Fruit fly (Drosophila melanogaster) whole organism, adult: ENCODE results near the gene chico.

Source experiments
- CG5204 ChIP-seq: fragments of 200-800 bp; sonication (Bioruptor generic); optimal IDR thresholded peaks from 2 replicates; lab custom pipeline; 2016; ENCODE audit warnings: missing biosample characterization, missing genetic modification characterization
- CG7045 ChIP-seq: fragments of 200-800 bp; sonication (Bioruptor generic); optimal IDR thresholded peaks from 2 replicates; lab custom pipeline; 2017; ENCODE audit warnings: missing biosample characterization, mild to moderate bottlenecking, missing genetic modification characterization
- Clk ChIP-seq: fragments of 200-800 bp; sonication (Bioruptor generic); optimal IDR thresholded peaks from 2 replicates; lab custom pipeline; 2017; ENCODE audit warnings: missing biosample characterization, missing genetic modification characterization
- Crg-1 ChIP-seq: fragments of 200-800 bp; sonication (Bioruptor generic); optimal IDR thresholded peaks from 2 replicates; lab custom pipeline; 2016; ENCODE audit warnings: missing biosample characterization, missing genetic modification characterization
- Hr96 ChIP-seq: fragments of 200-800 bp; sonication (Bioruptor generic); optimal IDR thresholded peaks from 2 replicates; lab custom pipeline; 2016; ENCODE audit warnings: missing biosample characterization, missing genetic modification characterization

DNA sequence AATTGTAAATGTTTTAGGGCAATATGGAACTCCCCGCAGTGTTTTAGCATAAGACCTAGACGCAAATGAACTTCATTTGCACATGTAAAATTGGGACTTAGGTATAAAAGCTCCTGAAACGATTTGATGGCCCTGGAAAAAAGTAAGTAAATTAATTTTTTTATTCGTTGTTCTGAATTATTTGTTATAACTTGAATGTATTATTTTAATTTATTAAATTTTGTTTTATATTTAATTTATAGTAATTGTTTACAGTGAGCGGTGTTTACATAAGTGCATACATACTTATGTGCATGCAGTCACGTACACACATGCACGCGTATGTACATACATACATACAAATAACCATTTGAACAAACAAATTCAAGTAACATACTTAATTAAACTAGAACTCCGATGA, 29.6 kb upstream of the chico start:
- TF ChIP-seq Crg-1 = no peak
- TF ChIP-seq Clk = no peak
- no peak for TF ChIP-seq CG5204 (GFP tag; lab: Kevin White, UChicago)
- no peak for TF ChIP-seq Hr96 (GFP tag; lab: Kevin White, UChicago)
- peak; percentile 68 for TF ChIP-seq CG7045 (GFP tag; lab: Kevin White, UChicago)
